Fruit fly (Drosophila melanogaster) whole organism, wandering third instar larva: ENCODE data around the gene CG33233.

Experiments
- Abd-B ChIP-seq: fragments of >200 bp; optimal IDR thresholded peaks from 2 replicates; lab custom pipeline; 2017; ENCODE audit warnings: missing biosample characterization, missing genetic modification characterization
- CG9705 ChIP-seq: fragments of 200-800 bp; sonication (Bioruptor generic); optimal IDR thresholded peaks from 2 replicates; lab custom pipeline; 2018; ENCODE audit warnings: missing biosample characterization, mild to moderate bottlenecking, missing genetic modification characterization
- CrebA ChIP-seq: fragments of 200-800 bp; sonication (Bioruptor generic); optimal IDR thresholded peaks from 2 replicates; lab custom pipeline; 2016; ENCODE audit warnings: missing biosample characterization, mild to moderate bottlenecking, missing genetic modification characterization, borderline replicate concordance
- Dfd ChIP-seq: fragments of >200 bp; optimal IDR thresholded peaks from 2 replicates; lab custom pipeline; 2017; ENCODE audit warnings: missing biosample characterization, missing genetic modification characterization
- Dif ChIP-seq: fragments of 200-275, 200-300 bp; sonication (Bioruptor generic); optimal IDR thresholded peaks from 2 replicates; lab custom pipeline; 2018; ENCODE audit warnings: missing biosample characterization, missing genetic modification characterization; ENCODE audit not compliant: partially characterized antibody
- GATAd ChIP-seq: sonication (Bioruptor generic); optimal IDR thresholded peaks from 2 replicates; lab custom pipeline; 2016; ENCODE audit warnings: missing biosample characterization, missing genetic modification characterization
- HLH106 ChIP-seq: fragments of 200-800 bp; optimal IDR thresholded peaks from 3 replicates; lab custom pipeline; 2019; ENCODE audit warnings: missing biosample characterization, mild to moderate bottlenecking, missing genetic modification characterization, moderate library complexity
- Hnf4 ChIP-seq: fragments of 200-800 bp; sonication (Bioruptor generic); optimal IDR thresholded peaks from 2 replicates; lab custom pipeline; 2016; ENCODE audit warnings: missing biosample characterization, mild to moderate bottlenecking, missing genetic modification characterization
- Hr78 ChIP-seq: fragments of >200 bp; optimal IDR thresholded peaks from 2 replicates; lab custom pipeline; 2017; ENCODE audit warnings: missing biosample characterization, missing genetic modification characterization
- Hr83 ChIP-seq: fragments of 200-300 bp; sonication (Bioruptor generic); optimal IDR thresholded peaks from 2 replicates; lab custom pipeline; 2016; ENCODE audit warnings: missing biosample characterization, mild to moderate bottlenecking, missing genetic modification characterization, moderate library complexity; ENCODE audit not compliant: poor library complexity, severe bottlenecking
- Jra ChIP-seq: sonication (Bioruptor generic); optimal IDR thresholded peaks from 2 replicates; lab custom pipeline; 2016; ENCODE audit warnings: missing biosample characterization, missing genetic modification characterization
- Mio ChIP-seq: sonication (Bioruptor generic); optimal IDR thresholded peaks from 2 replicates; lab custom pipeline; 2016; ENCODE audit warnings: missing biosample characterization, missing genetic modification characterization
- Myc ChIP-seq: fragments of >200 bp; optimal IDR thresholded peaks from 2 replicates; lab custom pipeline; 2017
- N ChIP-seq: fragments of >200 bp; optimal IDR thresholded peaks from 2 replicates; lab custom pipeline; 2018; ENCODE audit warnings: missing biosample characterization, missing external identifiers, missing genetic modification characterization
- OdsH ChIP-seq: fragments of 200-800 bp; sonication (Bioruptor generic); optimal IDR thresholded peaks from 2 replicates; lab custom pipeline; 2016; ENCODE audit warnings: missing biosample characterization, mild to moderate bottlenecking, missing genetic modification characterization
- Rel ChIP-seq, 2 experiments: fragments of 200-800 bp; sonication (Bioruptor generic) in 1 of 2; optimal IDR thresholded peaks; 2 replicates in 1 of 2; 3 replicates in 1 of 2; lab custom pipeline; 2016 to 2019; ENCODE audit warnings: mild to moderate bottlenecking in 2 of 2, missing biosample characterization in 2 of 2, missing genetic modification characterization in 2 of 2, moderate library complexity in 1 of 2
- Sp1 ChIP-seq: fragments of 200-800 bp; sonication (Bioruptor generic); optimal IDR thresholded peaks from 3 replicates; lab custom pipeline; 2019; ENCODE audit warnings: missing biosample characterization, mild to moderate bottlenecking, missing genetic modification characterization, moderate library complexity
- Vsx2 ChIP-seq: fragments of 200-300, 225-300 bp; sonication (Bioruptor generic); optimal IDR thresholded peaks from 2 replicates; lab custom pipeline; 2018; ENCODE audit warnings: missing biosample characterization, missing genetic modification characterization; ENCODE audit not compliant: partially characterized antibody
- br ChIP-seq: fragments of 200-800 bp; sonication (Bioruptor generic); optimal IDR thresholded peaks from 2 replicates; lab custom pipeline; 2016; ENCODE audit warnings: missing biosample characterization, missing genetic modification characterization
- brk ChIP-seq: fragments of 200-800 bp; sonication (Bioruptor generic); optimal IDR thresholded peaks from 2 replicates; lab custom pipeline; 2016; ENCODE audit warnings: missing biosample characterization, mild to moderate bottlenecking, missing genetic modification characterization
- dl ChIP-seq, 2 experiments: fragments of 175-275, 200-275 bp in 1 of 2; fragments of 200-275 bp in 1 of 2; sonication (Bioruptor generic); optimal IDR thresholded peaks; lab custom pipeline; 2018; ENCODE audit warnings: mild to moderate bottlenecking in 2 of 2, missing biosample characterization in 2 of 2, missing genetic modification characterization in 2 of 2, moderate library complexity in 2 of 2; ENCODE audit not compliant: partially characterized antibody in 2 of 2, insufficient read depth in 1 of 2
- dmrt93B ChIP-seq: fragments of 200-800 bp; sonication (Bioruptor generic); optimal IDR thresholded peaks from 2 replicates; lab custom pipeline; 2018; ENCODE audit warnings: missing biosample characterization, mild to moderate bottlenecking, missing genetic modification characterization
- dsf ChIP-seq: sonication (Bioruptor generic); optimal IDR thresholded peaks from 2 replicates; lab custom pipeline; 2016; ENCODE audit warnings: missing biosample characterization, missing genetic modification characterization, borderline replicate concordance
- ey ChIP-seq: fragments of 200-800 bp; sonication (Bioruptor generic); optimal IDR thresholded peaks from 2 replicates; lab custom pipeline; 2016; ENCODE audit warnings: missing biosample characterization, missing genetic modification characterization
- foxo ChIP-seq, 2 experiments: fragments of 200-800 bp; sonication (Bioruptor generic); optimal IDR thresholded peaks; 2 replicates in 1 of 2; 3 replicates in 1 of 2; lab custom pipeline; 2016 to 2017; ENCODE audit warnings: missing biosample characterization in 2 of 2, missing genetic modification characterization in 2 of 2
- fru ChIP-seq: fragments of 200-800 bp; sonication (Bioruptor generic); optimal IDR thresholded peaks from 3 replicates; lab custom pipeline; 2016; ENCODE audit warnings: missing biosample characterization, mild to moderate bottlenecking, missing genetic modification characterization
- h ChIP-seq: fragments of 200-800 bp; sonication (Bioruptor generic); optimal IDR thresholded peaks from 3 replicates; lab custom pipeline; 2016; ENCODE audit warnings: missing biosample characterization, mild to moderate bottlenecking, missing genetic modification characterization
- jim ChIP-seq: fragments of 175-275, 200-325 bp; sonication (Bioruptor generic); optimal IDR thresholded peaks from 2 replicates; lab custom pipeline; 2016; ENCODE audit warnings: missing biosample characterization, mild to moderate bottlenecking, missing genetic modification characterization
- lola ChIP-seq: fragments of >200 bp; optimal IDR thresholded peaks from 2 replicates; lab custom pipeline; 2017; ENCODE audit warnings: missing biosample characterization, missing genetic modification characterization
- pan ChIP-seq: fragments of >200 bp; optimal IDR thresholded peaks from 2 replicates; lab custom pipeline; 2017
- psq ChIP-seq: fragments of 200-800 bp; sonication (Bioruptor generic); optimal IDR thresholded peaks from 3 replicates; lab custom pipeline; 2017; ENCODE audit warnings: missing biosample characterization, mild to moderate bottlenecking, missing genetic modification characterization, moderate library complexity
- rgr ChIP-seq: fragments of 200-800 bp; sonication (Bioruptor generic); optimal IDR thresholded peaks from 3 replicates; lab custom pipeline; 2016; ENCODE audit warnings: missing biosample characterization, mild to moderate bottlenecking, missing genetic modification characterization
- sage ChIP-seq: fragments of 200-800 bp; sonication (Bioruptor generic); optimal IDR thresholded peaks from 2 replicates; lab custom pipeline; 2016; ENCODE audit warnings: missing biosample characterization, mild to moderate bottlenecking, missing genetic modification characterization
- sv ChIP-seq: fragments of 200-800 bp; sonication (Bioruptor generic); optimal IDR thresholded peaks from 3 replicates; lab custom pipeline; 2016; ENCODE audit warnings: missing biosample characterization, missing genetic modification characterization
- tai ChIP-seq: sonication (Bioruptor generic); optimal IDR thresholded peaks from 2 replicates; lab custom pipeline; 2016; ENCODE audit warnings: missing biosample characterization, missing genetic modification characterization
- usp ChIP-seq: fragments of >200 bp; optimal IDR thresholded peaks from 2 replicates; lab custom pipeline; 2017; ENCODE audit warnings: missing biosample characterization, missing genetic modification characterization
- woc ChIP-seq: sonication (Bioruptor generic); optimal IDR thresholded peaks from 2 replicates; lab custom pipeline; 2016; ENCODE audit warnings: missing biosample characterization, mild to moderate bottlenecking, missing genetic modification characterization

Gene CG33233

DNA sequence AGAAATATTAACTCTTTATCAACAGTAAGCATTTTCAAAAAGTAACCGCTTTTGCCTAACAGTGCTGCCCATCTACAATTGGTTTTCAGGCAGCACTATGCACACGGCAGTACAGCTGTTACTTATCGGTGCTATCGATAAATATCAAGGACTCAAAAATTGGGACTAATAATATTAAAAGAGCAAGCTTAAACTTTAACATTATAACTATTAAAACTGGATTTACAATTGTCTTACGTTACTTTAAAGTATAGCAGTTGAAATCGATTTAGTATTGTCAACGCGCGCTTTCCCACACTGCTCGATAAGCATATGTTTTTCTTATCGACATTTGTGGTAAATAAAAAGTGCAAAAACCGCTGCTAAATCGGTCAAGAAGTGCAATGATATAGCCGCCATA, 28.0 kb upstream of the CG33233 start, which contains the start of the genes CG42245 and MEP-1 (continued):
- TF ChIP-seq dl (GFP tag; optimal IDR thresholded peaks at IDR 0.05; lab: Kevin White, UChicago; ENCODE audit: insufficient read depth in 1 of 2, partially characterized antibody in 2 of 2) (no peak), psq (GFP tag; lab: Kevin White, UChicago) (peak; percentile 1), Hnf4 (GFP tag; lab: Kevin White, UChicago) (peak; percentile 80)

DNA sequence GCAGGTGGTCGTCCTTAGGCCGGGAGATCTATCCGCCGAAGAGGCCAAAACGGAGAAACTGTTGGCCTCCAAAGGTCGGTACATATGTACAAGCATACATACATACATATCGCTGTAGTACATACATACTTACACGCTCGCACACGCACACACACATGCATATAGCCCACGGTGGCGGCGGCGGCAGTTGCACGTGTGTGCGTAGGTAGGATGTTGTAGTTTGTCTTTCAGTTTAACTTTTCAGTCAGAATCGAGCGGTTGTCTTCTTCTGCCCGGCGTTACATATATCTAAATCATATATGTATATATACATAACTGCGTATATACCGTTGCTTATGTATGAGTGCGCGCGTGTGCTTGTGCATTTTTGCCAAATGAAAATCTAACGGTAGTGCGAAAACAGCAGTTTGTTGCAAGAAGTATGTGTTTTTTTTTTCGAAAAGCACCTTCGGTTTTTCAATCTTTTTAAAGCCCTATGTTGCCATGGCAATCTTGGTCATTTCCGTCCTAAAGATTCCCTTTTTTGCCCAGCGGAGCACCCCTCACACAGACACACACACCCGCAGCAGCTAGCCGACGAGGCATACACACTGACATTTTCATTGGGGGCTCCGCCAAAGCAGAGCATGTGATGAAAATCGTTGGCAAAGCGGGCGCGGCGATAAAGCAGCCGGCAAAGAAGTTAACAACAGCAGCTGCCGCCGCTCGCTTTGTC, 27.2 kb upstream of the CG33233 start:
- TF ChIP-seq CG9705 (GFP tag; lab: Kevin White, UChicago) (no peak), pan (no peak)

DNA sequence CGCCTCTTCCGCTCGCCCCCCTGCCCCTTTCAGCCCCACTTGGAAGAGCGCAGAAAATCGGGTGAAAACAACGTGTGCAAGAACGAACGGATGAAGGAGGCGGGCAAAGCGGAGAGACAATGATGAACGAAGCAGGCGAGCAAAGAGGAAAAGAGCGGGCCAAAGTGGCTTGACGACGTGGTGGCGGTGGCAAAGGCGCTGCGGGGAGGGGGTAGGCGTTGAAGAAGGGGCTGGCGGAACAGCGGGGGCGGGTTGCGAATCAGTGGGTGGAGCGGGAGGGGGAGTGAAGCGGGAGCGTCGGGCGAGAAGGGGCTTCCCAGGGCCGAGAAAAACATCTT, 26.7 kb upstream of the CG33233 start:
- no peak for TF ChIP-seq Myc (lab: Kevin White, UChicago)
- peak; percentile 27 for TF ChIP-seq h (GFP tag; lab: Kevin White, UChicago)
- TF ChIP-seq Hnf4 (GFP tag; lab: Kevin White, UChicago), result no peak
- peak; percentile 100 for TF ChIP-seq psq (GFP tag; lab: Kevin White, UChicago)
- no peak for TF ChIP-seq HLH106 (tag; lab: Kevin White, UChicago)
- no peak for TF ChIP-seq lola (GFP tag; lab: Kevin White, UChicago)
- TF ChIP-seq Abd-B (GFP tag; lab: Kevin White, UChicago), result no peak
- TF ChIP-seq dl (GFP tag; optimal IDR thresholded peaks at IDR 0.05; lab: Kevin White, UChicago; ENCODE audit: insufficient read depth in 1 of 2, partially characterized antibody in 2 of 2), result peak in 1 of 2 experiments; percentile 19
- TF ChIP-seq woc (GFP tag; lab: Kevin White, UChicago), result no peak
- no peak for TF ChIP-seq Rel (GFP tag; optimal IDR thresholded peaks at IDR 0.05; lab: Kevin White, UChicago)
- peak; percentile 99 for TF ChIP-seq Rel (tag; optimal IDR thresholded peaks at IDR 0.05; lab: Kevin White, UChicago)
- TF ChIP-seq, all 38 proteins: peak for 4

DNA sequence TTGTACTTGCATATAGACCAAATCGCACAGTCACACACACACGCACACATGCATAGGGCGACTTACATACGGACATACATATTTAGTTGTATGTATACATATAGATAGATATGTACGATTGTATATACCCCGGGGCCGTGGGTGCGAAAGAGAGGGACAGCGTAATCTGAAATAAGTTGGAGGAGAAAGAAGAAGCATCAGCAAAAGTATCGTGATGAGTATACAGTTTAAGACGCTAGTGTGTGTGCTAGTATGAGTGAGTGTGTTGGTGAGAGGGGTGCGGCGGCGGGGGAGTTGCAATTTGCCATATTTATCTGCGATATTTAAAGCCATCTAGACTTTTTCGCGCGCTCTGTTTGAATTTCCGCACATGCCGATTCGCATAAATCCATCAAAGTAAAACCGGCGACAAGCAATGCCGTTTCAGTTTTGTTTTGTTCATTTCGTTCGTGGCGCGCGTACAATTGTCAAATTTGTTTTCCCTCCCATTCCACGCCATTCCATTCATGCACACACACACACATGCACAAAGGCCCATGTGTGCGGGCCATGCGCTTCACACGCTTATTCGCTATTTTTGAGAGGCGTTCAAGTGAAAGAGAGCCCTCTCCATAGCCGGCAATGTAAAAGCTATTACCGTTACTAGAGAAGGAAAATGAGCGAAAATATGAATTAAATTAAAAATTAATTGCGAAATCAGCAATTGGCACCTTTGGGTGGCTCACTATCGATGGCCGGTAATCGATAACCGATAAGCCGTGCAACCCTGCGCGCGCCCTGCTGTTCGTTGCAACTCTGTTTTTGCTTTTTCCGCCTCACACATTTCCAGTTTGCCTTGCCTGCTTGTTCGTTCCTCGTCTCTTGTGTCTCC, 24.3 kb upstream of the CG33233 start:
- TF ChIP-seq Hr83 (GFP tag; lab: Kevin White, UChicago) (peak; percentile 78), h (GFP tag; lab: Kevin White, UChicago) (peak; percentile 88), Myc (lab: Kevin White, UChicago) (peak; percentile 62), dl (GFP tag; optimal IDR thresholded peaks at IDR 0.05; lab: Kevin White, UChicago; ENCODE audit: insufficient read depth in 1 of 2, partially characterized antibody in 2 of 2) (no peak), dsf (GFP tag; lab: Kevin White, UChicago) (no peak), dmrt93B (GFP tag; lab: Kevin White, UChicago) (peak; percentile 83), Vsx2 (GFP tag; lab: Kevin White, UChicago) (no peak), Abd-B (GFP tag; lab: Kevin White, UChicago) (no peak), usp (GFP tag; lab: Kevin White, UChicago) (no peak), psq (GFP tag; lab: Kevin White, UChicago) (peak; percentile 99), Sp1 (GFP tag; lab: Kevin White, UChicago) (peak; percentile 85), lola (GFP tag; lab: Kevin White, UChicago) (no peak), rgr (GFP tag; lab: Kevin White, UChicago) (peak; percentile 93), pan (no peak), tai (GFP tag; lab: Kevin White, UChicago) (no peak), CG9705 (GFP tag; lab: Kevin White, UChicago) (peak; percentile 86), woc (GFP tag; lab: Kevin White, UChicago) (peak; percentile 44), HLH106 (tag; lab: Kevin White, UChicago) (peak; percentile 72), GATAd (GFP tag; lab: Kevin White, UChicago) (no peak), sage (GFP tag; lab: Kevin White, UChicago) (peak; percentile 35), ey (GFP tag; lab: Kevin White, UChicago) (peak; percentile 64), Hr78 (GFP tag; lab: Kevin White, UChicago) (no peak), sv (peak; percentile 75), br (GFP tag; lab: Kevin White, UChicago) (peak; percentile 89), Rel (GFP tag; optimal IDR thresholded peaks at IDR 0.05; lab: Kevin White, UChicago) (peak; percentile 68), Rel (tag; optimal IDR thresholded peaks at IDR 0.05; lab: Kevin White, UChicago) (peak; percentile 11), brk (peak; percentile 40), OdsH (peak; percentile 75), Hnf4 (GFP tag; lab: Kevin White, UChicago) (peak; percentile 76), jim (GFP tag; lab: Kevin White, UChicago) (no peak), Dif (GFP tag; lab: Kevin White, UChicago) (peak; percentile 72), Mio (GFP tag; lab: Kevin White, UChicago) (peak; percentile 16), Jra (GFP tag; lab: Kevin White, UChicago) (peak; percentile 26), N (peak; percentile 38), fru (GFP tag; lab: Kevin White, UChicago) (peak; percentile 80), CrebA (GFP tag; lab: Kevin White, UChicago) (no peak), foxo (GFP tag; optimal IDR thresholded peaks at IDR 0.05; lab: Kevin White, UChicago) (peak; percentile 66 to 74), Dfd (no peak)
